Worm (Caenorhabditis elegans) whole organism, young adult: ENCODE results near the gene Y7A5A.9.

Source experiments
- D2030.7 ChIP-seq: fragments of 200-800 bp; sonication (Bioruptor generic); IDR thresholded peaks from 2 replicates; pipeline ENCODE4 v1.3.6; 2022; ENCODE audit warnings: missing genetic modification reagents, missing genetic modification characterization, missing compliant biosample characterization
- F10E7.11 ChIP-seq: sonication (generic microtip); optimal IDR thresholded peaks from 2 replicates; lab custom pipeline; 2017; ENCODE audit warnings: mild to moderate bottlenecking, missing genetic modification characterization, moderate library complexity, missing compliant biosample characterization
- F55B11.4 ChIP-seq: sonication (generic microtip); optimal IDR thresholded peaks from 2 replicates; lab custom pipeline; 2016; ENCODE audit warnings: missing compliant biosample characterization, missing genetic modification characterization, borderline replicate concordance; ENCODE audit not compliant: insufficient read depth
- F57A8.1 ChIP-seq: fragments of 200-800 bp; sonication (Bioruptor generic); optimal IDR thresholded peaks from 2 replicates; lab custom pipeline; 2018; ENCODE audit warnings: mild to moderate bottlenecking, missing genetic modification characterization, moderate library complexity, missing compliant biosample characterization
- K12H6.12 ChIP-seq: fragments of 200-800 bp; sonication (Bioruptor generic); optimal IDR thresholded peaks from 2 replicates; lab custom pipeline; 2018; ENCODE audit warnings: mild to moderate bottlenecking, missing genetic modification characterization, missing compliant biosample characterization
- Y67H2A.10 ChIP-seq: fragments of 200-800 bp; sonication (Bioruptor generic); conservative IDR thresholded peaks from 2 replicates; pipeline ENCODE4 v1.3.6; 2022; ENCODE audit warnings: missing genetic modification reagents, missing genetic modification characterization, missing compliant biosample characterization
- Y79H2A.3 ChIP-seq: fragments of 200-800 bp; sonication (Bioruptor generic); conservative IDR thresholded peaks from 2 replicates; pipeline ENCODE4 v1.3.6; 2022; ENCODE audit warnings: missing genetic modification reagents, missing genetic modification characterization, missing compliant biosample characterization
- Y95B8A.8 ChIP-seq: fragments of 200-800 bp; sonication (Bioruptor generic); IDR thresholded peaks from 2 replicates; pipeline ENCODE4 v1.3.6; 2022; ENCODE audit warnings: missing genetic modification reagents, missing genetic modification characterization, missing compliant biosample characterization
- ZK185.1 ChIP-seq: sonication (generic microtip); optimal IDR thresholded peaks from 2 replicates; lab custom pipeline; 2016; ENCODE audit warnings: mild to moderate bottlenecking, missing genetic modification characterization, missing compliant biosample characterization; ENCODE audit not compliant: poor library complexity, severe bottlenecking
- akir-1 ChIP-seq: fragments of 200-800 bp; sonication (Bioruptor generic); optimal IDR thresholded peaks from 2 replicates; lab custom pipeline; 2018; ENCODE audit warnings: mild to moderate bottlenecking, missing genetic modification characterization, moderate library complexity, missing compliant biosample characterization
- attf-3 ChIP-seq: fragments of 200-800 bp; sonication (Bioruptor generic); conservative IDR thresholded peaks from 2 replicates; pipeline ENCODE4 v1.3.6; 2022; ENCODE audit warnings: missing genetic modification reagents, missing genetic modification characterization, missing compliant biosample characterization
- attf-5 ChIP-seq: fragments of 200-800 bp; sonication (Bioruptor generic); optimal IDR thresholded peaks from 2 replicates; lab custom pipeline; 2018; ENCODE audit warnings: mild to moderate bottlenecking, missing genetic modification characterization, missing compliant biosample characterization
- bed-1 ChIP-seq: fragments of 200-800 bp; sonication (Bioruptor generic); IDR thresholded peaks from 2 replicates; pipeline ENCODE4 v1.3.6; 2022; ENCODE audit warnings: missing genetic modification reagents, missing genetic modification characterization, missing compliant biosample characterization
- bed-2 ChIP-seq: fragments of 200-800 bp; sonication (Bioruptor generic); IDR thresholded peaks from 2 replicates; pipeline ENCODE4 v1.3.6; 2022; ENCODE audit warnings: missing genetic modification reagents, missing genetic modification characterization, missing compliant biosample characterization
- ceh-100 ChIP-seq: fragments of 200-800 bp; sonication (Bioruptor generic); IDR thresholded peaks from 2 replicates; pipeline ENCODE4 v1.3.6; 2022; ENCODE audit warnings: missing genetic modification reagents, missing genetic modification characterization, missing compliant biosample characterization
- ceh-40 ChIP-seq: fragments of 200-800 bp; sonication (Bioruptor generic); IDR thresholded peaks from 2 replicates; pipeline ENCODE4 v1.3.6; 2022; ENCODE audit warnings: missing genetic modification characterization, missing compliant biosample characterization
- ceh-58 ChIP-seq: fragments of 200-800 bp; sonication (Bioruptor generic); IDR thresholded peaks from 2 replicates; pipeline ENCODE4 v1.3.6; 2022; ENCODE audit warnings: missing genetic modification characterization, missing compliant biosample characterization
- ceh-91 ChIP-seq: fragments of 200-800 bp; sonication (Bioruptor generic); IDR thresholded peaks from 2 replicates; pipeline ENCODE4 v1.3.6; 2022; ENCODE audit warnings: missing genetic modification reagents, missing genetic modification characterization, missing compliant biosample characterization
- dpl-1 ChIP-seq: fragments of 150-350 bp; optimal IDR thresholded peaks from 2 replicates; lab custom pipeline; 2014; ENCODE audit warnings: missing biosample characterization, missing genetic modification reagents, missing genetic modification characterization
- egrh-3 ChIP-seq: fragments of 200-800 bp; sonication (Bioruptor generic); IDR thresholded peaks from 2 replicates; pipeline ENCODE4 v1.3.6; 2022; ENCODE audit warnings: missing genetic modification reagents, missing genetic modification characterization, missing compliant biosample characterization
- gei-17 ChIP-seq: fragments of 200-800 bp; sonication (Bioruptor generic); optimal IDR thresholded peaks from 2 replicates; lab custom pipeline; 2018; ENCODE audit warnings: mild to moderate bottlenecking, missing genetic modification characterization, missing compliant biosample characterization
- hmg-1.2 ChIP-seq: fragments of 200-800 bp; sonication (Bioruptor generic); IDR thresholded peaks from 2 replicates; pipeline ENCODE4 v1.3.6; 2022; ENCODE audit warnings: missing genetic modification reagents, missing genetic modification characterization, missing compliant biosample characterization
- hmg-20 ChIP-seq: fragments of 200-800 bp; sonication (Bioruptor generic); IDR thresholded peaks from 2 replicates; pipeline ENCODE4 v1.3.6; 2022; ENCODE audit warnings: missing genetic modification reagents, missing genetic modification characterization, missing compliant biosample characterization
- hsf-1 ChIP-seq: fragments of 200-800 bp; sonication (Bioruptor generic); IDR thresholded peaks from 2 replicates; pipeline ENCODE4 v1.3.6; 2022; ENCODE audit warnings: missing genetic modification reagents, missing genetic modification characterization, missing compliant biosample characterization
- let-526 ChIP-seq: fragments of 200-800 bp; sonication (Bioruptor generic); IDR thresholded peaks from 2 replicates; pipeline ENCODE4 v1.3.6; 2022; ENCODE audit warnings: missing genetic modification reagents, missing genetic modification characterization, missing compliant biosample characterization
- lin-54 ChIP-seq: fragments of 200-800 bp; sonication (Bioruptor generic); optimal IDR thresholded peaks from 2 replicates; lab custom pipeline; 2018; ENCODE audit warnings: mild to moderate bottlenecking, missing genetic modification characterization, missing compliant biosample characterization
- madf-10 ChIP-seq: sonication (generic microtip); optimal IDR thresholded peaks from 2 replicates; lab custom pipeline; 2016; ENCODE audit warnings: mild to moderate bottlenecking, missing genetic modification characterization, missing compliant biosample characterization
- madf-3 ChIP-seq: fragments of 200-800 bp; sonication (Bioruptor generic); IDR thresholded peaks from 2 replicates; pipeline ENCODE4 v1.3.6; 2022; ENCODE audit warnings: missing genetic modification reagents, missing genetic modification characterization, missing compliant biosample characterization
- madf-8 ChIP-seq: fragments of 200-800 bp; sonication (Bioruptor generic); conservative IDR thresholded peaks from 2 replicates; pipeline ENCODE4 v1.3.6; 2022; ENCODE audit warnings: missing genetic modification reagents, missing genetic modification characterization, missing compliant biosample characterization
- mcd-1 ChIP-seq: fragments of 200-800 bp; sonication (Bioruptor generic); IDR thresholded peaks from 2 replicates; pipeline ENCODE4 v1.3.6; 2022; ENCODE audit warnings: missing genetic modification reagents, missing genetic modification characterization, missing compliant biosample characterization
- mel-28 ChIP-seq: sonication (generic microtip); optimal IDR thresholded peaks from 2 replicates; lab custom pipeline; 2016; ENCODE audit warnings: borderline replicate concordance, mild to moderate bottlenecking, missing genetic modification characterization, missing compliant biosample characterization
- nfya-1 ChIP-seq: sonication (generic microtip); optimal IDR thresholded peaks from 2 replicates; lab custom pipeline; 2017; ENCODE audit warnings: antibody characterized with exemption, missing compliant biosample characterization, missing genetic modification characterization, borderline replicate concordance; ENCODE audit not compliant: insufficient read depth
- nhr-27 ChIP-seq: fragments of 200-800 bp; sonication (Bioruptor generic); optimal IDR thresholded peaks from 2 replicates; lab custom pipeline; 2018; ENCODE audit warnings: mild to moderate bottlenecking, missing genetic modification characterization, moderate library complexity, missing compliant biosample characterization
- nhr-80 ChIP-seq: sonication (generic microtip); optimal IDR thresholded peaks from 2 replicates; lab custom pipeline; 2016; ENCODE audit warnings: missing genetic modification characterization, missing compliant biosample characterization
- sdz-38 ChIP-seq: sonication (generic microtip); optimal IDR thresholded peaks from 2 replicates; lab custom pipeline; 2016; ENCODE audit warnings: missing genotype, missing genetic modification characterization, missing compliant biosample characterization
- snpc-3.4 ChIP-seq: sonication (generic microtip); optimal IDR thresholded peaks from 2 replicates; lab custom pipeline; 2017; ENCODE audit warnings: missing genetic modification characterization, mild to moderate bottlenecking, missing compliant biosample characterization, antibody characterized with exemption, moderate library complexity, missing genotype, missing genetic modification reagents
- snpc-4 ChIP-seq, 5 experiments: fragments of 150-350 bp in 1 of 5; sonication (generic microtip) in 4 of 5; optimal IDR thresholded peaks; 2 replicates each; lab custom pipeline; 2014 to 2018; ENCODE audit warnings: missing genetic modification characterization in 5 of 5, missing biosample characterization in 3 of 5, antibody characterized with exemption in 2 of 5, mild to moderate bottlenecking in 2 of 5, missing compliant biosample characterization in 2 of 5, missing genotype in 2 of 5, moderate library complexity in 2 of 5, missing genetic modification reagents in 1 of 5
- unc-62 ChIP-seq: fragments of 150-350 bp; optimal IDR thresholded peaks from 2 replicates; lab custom pipeline; 2014; ENCODE audit warnings: missing biosample characterization, missing genetic modification reagents, missing genetic modification characterization
- zfh-2 ChIP-seq: fragments of 200-800 bp; sonication (Bioruptor generic); conservative IDR thresholded peaks from 2 replicates; pipeline ENCODE4 v1.3.6; 2022; ENCODE audit warnings: missing genetic modification reagents, missing genetic modification characterization, missing compliant biosample characterization

Gene Y7A5A.9

ce11 chrX:15799595-15799994 lies 27.4 kb upstream of the Y7A5A.9 start, which contains the start of gene Y7A5A.6:
TSS of gene Y7A5A.6 (minus strand) at chrX:15799695.
- TF ChIP-seq nhr-80 = peak; percentile 19
- TF ChIP-seq hmg-20 (GFP tag; lab: Robert Waterston, UW) = no peak

ce11 chrX:15801827-15802226 lies 25.1 kb upstream of the Y7A5A.9 start:
- TF ChIP-seq snpc-4 (GFP tag; optimal IDR thresholded peaks at IDR 0.05; lab: Kevin White, UChicago) (no peak), snpc-4 (tag; optimal IDR thresholded peaks at IDR 0.05; lab: Kevin White, UChicago) (peak in 2 of 4 experiments; percentile 20 to 41), zfh-2 (GFP tag; lab: Robert Waterston, UW) (peak; percentile 64; the same call in 1 of the 2 replicates), akir-1 (no peak)

- TF ChIP-seq sdz-38 (tag; lab: Kevin White, UChicago) (no peak), akir-1 (no peak), snpc-4 (GFP tag; optimal IDR thresholded peaks at IDR 0.05; lab: Kevin White, UChicago) (no peak), snpc-4 (tag; optimal IDR thresholded peaks at IDR 0.05; lab: Kevin White, UChicago) (no peak), ceh-100 (GFP tag; lab: Robert Waterston, UW) (no peak), bed-2 (GFP tag; lab: Robert Waterston, UW) (no peak), madf-10 (no peak), F55B11.4 (tag; lab: Kevin White, UChicago) (no peak), attf-5 (GFP tag; lab: Kevin White, UChicago) (no peak), bed-1 (GFP tag; lab: Robert Waterston, UW) (no peak), hmg-1.2 (GFP tag; lab: Robert Waterston, UW) (no peak), let-526 (GFP tag; lab: Robert Waterston, UW) (no peak), nhr-27 (tag; lab: Kevin White, UChicago) (no peak), attf-3 (no peak), D2030.7 (GFP tag; lab: Robert Waterston, UW) (no peak), Y67H2A.10 (GFP tag; lab: Robert Waterston, UW) (no peak), lin-54 (no peak), madf-8 (no peak), Y79H2A.3 (GFP tag; lab: Robert Waterston, UW) (no peak), F10E7.11 (tag; lab: Kevin White, UChicago) (no peak), snpc-3.4 (tag; lab: Kevin White, UChicago) (no peak)
Observed at ce11 chrX:15804072-15804471, 22.9 kb upstream of the Y7A5A.9 start, which contains the start of gene Y7A5A.7. TSS of gene Y7A5A.7 (minus strand) at chrX:15804172.

ce11 chrX:15811341-15811740 lies 15.6 kb upstream of the Y7A5A.9 start:
- TF ChIP-seq F57A8.1 (GFP tag; lab: Kevin White, UChicago) (no peak), lin-54 (no peak), snpc-3.4 (tag; lab: Kevin White, UChicago) (no peak), egrh-3 (GFP tag; lab: Robert Waterston, UW) (no peak), mel-28 (tag; lab: Kevin White, UChicago) (no peak), nfya-1 (no peak), ceh-91 (GFP tag; lab: Robert Waterston, UW) (no peak), F10E7.11 (tag; lab: Kevin White, UChicago) (no peak), hmg-20 (GFP tag; lab: Robert Waterston, UW) (no peak), ceh-40 (GFP tag; lab: Robert Waterston, UW) (no peak), bed-2 (GFP tag; lab: Robert Waterston, UW) (no peak)
- TF ChIP-seq, all 124 proteins: peak for 0

ce11 chrX:15814548-15814947 lies 12.4 kb upstream of the Y7A5A.9 start:
- no peak for TF ChIP-seq hsf-1 (GFP tag; lab: Robert Waterston, UW)
- TF ChIP-seq K12H6.12 = no peak
- TF ChIP-seq ceh-40 (GFP tag; lab: Robert Waterston, UW) = no peak
- TF ChIP-seq madf-3 = no peak
- TF ChIP-seq nfya-1 = no peak
- no peak for TF ChIP-seq snpc-4 (GFP tag; optimal IDR thresholded peaks at IDR 0.05; lab: Kevin White, UChicago)
- no peak for TF ChIP-seq snpc-4 (tag; optimal IDR thresholded peaks at IDR 0.05; lab: Kevin White, UChicago)
- no peak for TF ChIP-seq ZK185.1 (tag; lab: Kevin White, UChicago)
- TF ChIP-seq nhr-27 (tag; lab: Kevin White, UChicago) = no peak
- TF ChIP-seq hmg-1.2 (GFP tag; lab: Robert Waterston, UW) = no peak
- no peak for TF ChIP-seq Y95B8A.8 (GFP tag; lab: Robert Waterston, UW)
- TF ChIP-seq mcd-1 (GFP tag; lab: Robert Waterston, UW) = no peak
- no peak for TF ChIP-seq unc-62 (GFP tag; lab: Kevin White, UChicago)
- TF ChIP-seq ceh-58 (GFP tag; lab: Robert Waterston, UW) = no peak
- no peak for TF ChIP-seq lin-54
- TF ChIP-seq dpl-1 (GFP tag; lab: Kevin White, UChicago) = no peak
- no peak for TF ChIP-seq gei-17 (GFP tag; lab: Kevin White, UChicago)
